Worm (Caenorhabditis elegans) whole organism, L2 larva: ENCODE data around the gene degt-1.

Experiments used
- C34F6.9 ChIP-seq: fragments of 150-350 bp; optimal IDR thresholded peaks from 2 replicates; lab custom pipeline; 2014; ENCODE audit warnings: missing biosample characterization, missing genetic modification characterization
- F13H6.1 ChIP-seq: sonication (generic microtip); optimal IDR thresholded peaks from 2 replicates; lab custom pipeline; 2016; ENCODE audit warnings: missing genetic modification characterization, missing compliant biosample characterization
- R02D3.7 ChIP-seq: fragments of 150-350 bp; optimal IDR thresholded peaks from 2 replicates; lab custom pipeline; 2014; ENCODE audit warnings: missing biosample characterization, missing genetic modification characterization
- ZK546.5 ChIP-seq: sonication (generic microtip); optimal IDR thresholded peaks from 2 replicates; lab custom pipeline; 2017; ENCODE audit warnings: missing biosample characterization, missing genetic modification characterization
- ama-1 ChIP-seq: fragments of 150-350 bp; optimal IDR thresholded peaks from 2 replicates; lab custom pipeline; 2018; ENCODE audit warnings: inconsistent platforms
- blmp-1 ChIP-seq: sonication (generic microtip); optimal IDR thresholded peaks from 2 replicates; lab custom pipeline; 2017; ENCODE audit warnings: missing genetic modification characterization, mild to moderate bottlenecking, missing compliant biosample characterization, antibody characterized with exemption, moderate library complexity; ENCODE audit not compliant: insufficient read depth
- ceh-16 ChIP-seq: fragments of 150-350 bp; optimal IDR thresholded peaks from 2 replicates; lab custom pipeline; 2014; ENCODE audit warnings: missing biosample characterization, missing genetic modification characterization
- ceh-82 ChIP-seq: fragments of 150-350 bp; optimal IDR thresholded peaks from 2 replicates; lab custom pipeline; 2014; ENCODE audit warnings: missing biosample characterization, missing genetic modification characterization
- crh-2 ChIP-seq: sonication (generic microtip); optimal IDR thresholded peaks from 2 replicates; lab custom pipeline; 2017; ENCODE audit warnings: missing biosample characterization, missing genetic modification characterization
- dmd-4 ChIP-seq: sonication (generic microtip); optimal IDR thresholded peaks from 2 replicates; lab custom pipeline; 2017; ENCODE audit warnings: missing biosample characterization, missing genetic modification characterization
- egl-27 ChIP-seq: sonication (generic microtip); optimal IDR thresholded peaks from 3 replicates; lab custom pipeline; 2017; ENCODE audit warnings: missing biosample characterization, missing genetic modification reagents, missing genetic modification characterization
- elt-1 ChIP-seq: fragments of 150-350 bp; optimal IDR thresholded peaks from 2 replicates; lab custom pipeline; 2014; ENCODE audit warnings: missing biosample characterization, missing genetic modification characterization
- elt-3 ChIP-seq: sonication (generic microtip); optimal IDR thresholded peaks from 2 replicates; lab custom pipeline; 2017; ENCODE audit warnings: missing biosample characterization, missing genetic modification characterization
- fos-1 ChIP-seq: fragments of 150-350 bp; optimal IDR thresholded peaks from 2 replicates; lab custom pipeline; 2014; ENCODE audit warnings: missing biosample characterization, missing genetic modification characterization
- gmeb-1 ChIP-seq: fragments of 150-350 bp; optimal IDR thresholded peaks from 2 replicates; lab custom pipeline; 2014; ENCODE audit warnings: missing biosample characterization, missing genetic modification characterization
- lin-11 ChIP-seq: fragments of 150-350 bp; sonication (generic microtip); optimal IDR thresholded peaks from 2 replicates; lab custom pipeline; 2014; ENCODE audit warnings: missing biosample characterization, missing genetic modification characterization, inconsistent platforms, mixed read lengths
- lin-13 ChIP-seq: fragments of 150-350 bp; optimal IDR thresholded peaks from 2 replicates; lab custom pipeline; 2014; ENCODE audit warnings: missing biosample characterization, missing genetic modification reagents, missing genetic modification characterization
- lin-39 ChIP-seq: fragments of 150-350 bp; optimal IDR thresholded peaks from 2 replicates; lab custom pipeline; 2014; ENCODE audit warnings: missing biosample characterization, missing genetic modification reagents, missing genetic modification characterization
- lsy-2 ChIP-seq, 2 experiments: fragments of 150-350 bp in 1 of 2; sonication (generic microtip) in 1 of 2; optimal IDR thresholded peaks; 2 replicates each; lab custom pipeline; 2014 to 2017; ENCODE audit warnings: missing biosample characterization in 2 of 2, missing genetic modification characterization in 2 of 2
- mbf-1 ChIP-seq: sonication (generic microtip); optimal IDR thresholded peaks from 2 replicates; lab custom pipeline; 2017; ENCODE audit warnings: missing biosample characterization, missing genetic modification characterization
- mdl-1 ChIP-seq, 2 experiments: fragments of 150-350 bp in 1 of 2; sonication (generic microtip) in 1 of 2; optimal IDR thresholded peaks; 2 replicates each; lab custom pipeline; 2017; ENCODE audit warnings: missing biosample characterization in 2 of 2, missing genetic modification characterization in 2 of 2
- nhr-10 ChIP-seq: sonication (generic microtip); optimal IDR thresholded peaks from 2 replicates; lab custom pipeline; 2017; ENCODE audit warnings: missing biosample characterization, missing genetic modification characterization
- nhr-11 ChIP-seq: fragments of 150-350 bp; optimal IDR thresholded peaks from 2 replicates; lab custom pipeline; 2014; ENCODE audit warnings: missing biosample characterization, missing genetic modification characterization
- nhr-12 ChIP-seq: fragments of 150-350 bp; optimal IDR thresholded peaks from 2 replicates; lab custom pipeline; 2014; ENCODE audit warnings: missing biosample characterization, missing genetic modification characterization
- nhr-129 ChIP-seq: fragments of 150-350 bp; optimal IDR thresholded peaks from 2 replicates; lab custom pipeline; 2014; ENCODE audit warnings: missing biosample characterization, missing genetic modification characterization
- nhr-237 ChIP-seq: fragments of 150-350 bp; optimal IDR thresholded peaks from 2 replicates; lab custom pipeline; 2014; ENCODE audit warnings: missing biosample characterization, missing genetic modification characterization
- nhr-25 ChIP-seq: fragments of 150-350 bp; sonication (generic microtip); optimal IDR thresholded peaks from 3 replicates; lab custom pipeline; 2014; ENCODE audit warnings: missing biosample characterization, missing genetic modification characterization
- nhr-6 ChIP-seq: fragments of 150-350 bp; optimal IDR thresholded peaks from 2 replicates; lab custom pipeline; 2014; ENCODE audit warnings: missing biosample characterization, missing genetic modification characterization
- nhr-77 ChIP-seq: fragments of 150-350 bp; optimal IDR thresholded peaks from 2 replicates; lab custom pipeline; 2014; ENCODE audit warnings: missing biosample characterization, missing genetic modification characterization
- peb-1 ChIP-seq: fragments of 150-350 bp; optimal IDR thresholded peaks from 2 replicates; lab custom pipeline; 2014; ENCODE audit warnings: missing biosample characterization, missing genetic modification characterization
- sem-4 ChIP-seq: fragments of 150-350 bp; optimal IDR thresholded peaks from 2 replicates; lab custom pipeline; 2014; ENCODE audit warnings: missing biosample characterization, missing genetic modification reagents, missing genetic modification characterization
- skn-1 ChIP-seq: sonication (generic microtip); optimal IDR thresholded peaks from 2 replicates; lab custom pipeline; 2017; ENCODE audit warnings: missing biosample characterization, missing genetic modification characterization
- sma-3 ChIP-seq: sonication (generic microtip); optimal IDR thresholded peaks from 2 replicates; lab custom pipeline; 2016; ENCODE audit warnings: missing genetic modification reagents, missing genetic modification characterization, missing compliant biosample characterization
- sma-9 ChIP-seq, 2 experiments: fragments of 150-350 bp in 1 of 2; sonication (generic microtip) in 1 of 2; optimal IDR thresholded peaks; 2 replicates each; lab custom pipeline; 2014 to 2016; ENCODE audit warnings: missing genetic modification characterization in 2 of 2, mild to moderate bottlenecking in 1 of 2, missing biosample characterization in 1 of 2, missing compliant biosample characterization in 1 of 2, missing genetic modification reagents in 1 of 2, moderate library complexity in 1 of 2
- snpc-4 ChIP-seq: fragments of 150-350 bp; optimal IDR thresholded peaks from 2 replicates; lab custom pipeline; 2014; ENCODE audit warnings: missing biosample characterization, missing genetic modification characterization
- unc-39 ChIP-seq: fragments of 150-350 bp; optimal IDR thresholded peaks from 2 replicates; lab custom pipeline; 2014; ENCODE audit warnings: missing biosample characterization, missing genetic modification characterization
- unc-55 ChIP-seq: fragments of 150-350 bp; sonication (generic microtip); optimal IDR thresholded peaks from 3 replicates; lab custom pipeline; 2014; ENCODE audit warnings: missing biosample characterization, missing genetic modification reagents, missing genetic modification characterization
- unc-62 ChIP-seq: fragments of 150-350 bp; optimal IDR thresholded peaks from 2 replicates; lab custom pipeline; 2014; ENCODE audit warnings: missing biosample characterization, missing genetic modification reagents, missing genetic modification characterization
- zag-1 ChIP-seq: fragments of 150-350 bp; optimal IDR thresholded peaks from 2 replicates; lab custom pipeline; 2014; ENCODE audit warnings: missing biosample characterization, missing genetic modification characterization
- ztf-1 ChIP-seq: fragments of 200-800 bp; sonication (Bioruptor generic); conservative IDR thresholded peaks from 2 replicates; pipeline ENCODE4 v1.3.6; 2022; ENCODE audit warnings: missing genetic modification characterization, missing compliant biosample characterization
- ztf-11 ChIP-seq: sonication (generic microtip); optimal IDR thresholded peaks from 2 replicates; lab custom pipeline; 2017; ENCODE audit warnings: missing biosample characterization, missing genetic modification characterization
- ztf-4 ChIP-seq: fragments of 150-350 bp; optimal IDR thresholded peaks from 2 replicates; lab custom pipeline; 2014; ENCODE audit warnings: missing biosample characterization, missing genetic modification characterization

Gene degt-1

DNA sequence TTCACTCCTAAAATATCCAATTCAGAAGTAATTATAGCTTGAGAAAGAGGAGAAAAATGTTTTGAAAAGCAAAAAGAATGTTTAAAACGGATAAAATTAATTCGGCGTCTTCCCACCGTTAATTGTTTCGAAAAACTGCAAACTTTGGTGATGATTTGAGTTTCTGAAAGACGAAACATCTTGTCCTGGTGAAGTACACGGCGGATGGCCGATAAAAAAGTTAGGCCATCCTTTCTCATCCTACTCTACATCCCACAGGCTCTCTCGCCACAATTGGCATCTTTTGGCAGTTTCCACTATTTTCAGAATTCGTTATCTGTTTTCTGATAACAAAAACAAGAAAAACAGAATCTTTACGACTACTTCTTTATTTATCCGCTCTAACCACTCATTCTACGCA, 14.2 kb upstream of the degt-1 start, which contains the start of the genes C35A5.8 and hda-11 (continued):
- no peak for TF ChIP-seq egl-27
- no peak for TF ChIP-seq lin-11 (tag; lab: Kevin White, UChicago)

DNA sequence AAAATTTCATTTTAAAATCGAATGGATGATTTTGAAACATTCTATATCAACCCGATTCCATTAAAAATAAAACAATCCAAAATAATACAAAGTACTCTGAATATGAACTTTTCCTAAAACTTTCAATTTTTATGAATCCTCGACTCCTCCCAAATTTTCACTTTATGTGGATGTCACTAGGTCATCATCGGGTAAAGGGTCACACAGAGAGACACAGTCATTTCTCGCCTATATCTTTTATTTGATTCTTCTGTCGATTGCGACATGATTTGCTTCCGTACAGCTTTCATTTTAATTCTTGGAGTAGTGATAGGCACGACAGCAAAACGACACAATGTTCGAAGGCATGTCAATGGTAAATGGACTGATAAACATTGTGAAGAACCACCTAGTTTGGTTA, 11.6 kb upstream of the degt-1 start, which contains the start of gene F25D1.3:
Gene F25D1.3 (plus strand): TSS at position 225 of the 400 bp plus-strand sequence.
- TF ChIP-seq unc-55 (GFP tag; lab: Kevin White, UChicago) (no peak), ceh-16 (tag; lab: Kevin White, UChicago) (no peak), blmp-1 (peak; percentile 30)

DNA sequence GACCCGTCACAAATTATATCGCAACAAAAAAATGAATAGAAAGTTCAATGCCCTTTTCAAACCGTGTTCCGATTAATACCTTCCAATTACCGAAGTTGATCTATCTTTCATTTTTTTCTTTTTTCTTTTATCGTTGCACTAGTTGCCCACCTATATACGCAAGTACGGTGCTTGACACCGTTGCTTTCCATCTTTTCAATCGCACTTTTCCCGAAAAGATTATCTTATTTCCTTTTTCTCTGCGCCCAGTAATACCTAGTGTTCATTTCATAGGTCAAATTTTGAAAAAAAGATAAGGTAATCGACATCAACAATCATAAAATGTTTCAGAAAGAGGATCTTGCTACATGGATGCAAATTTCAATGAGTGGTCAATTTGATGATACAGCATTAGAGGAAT, 10.5 kb upstream of the degt-1 start:
- TF ChIP-seq fos-1 (tag; lab: Kevin White, UChicago) (peak; percentile 22), snpc-4 (tag; lab: Kevin White, UChicago) (no peak), nhr-10 (tag; lab: Kevin White, UChicago) (no peak)

DNA sequence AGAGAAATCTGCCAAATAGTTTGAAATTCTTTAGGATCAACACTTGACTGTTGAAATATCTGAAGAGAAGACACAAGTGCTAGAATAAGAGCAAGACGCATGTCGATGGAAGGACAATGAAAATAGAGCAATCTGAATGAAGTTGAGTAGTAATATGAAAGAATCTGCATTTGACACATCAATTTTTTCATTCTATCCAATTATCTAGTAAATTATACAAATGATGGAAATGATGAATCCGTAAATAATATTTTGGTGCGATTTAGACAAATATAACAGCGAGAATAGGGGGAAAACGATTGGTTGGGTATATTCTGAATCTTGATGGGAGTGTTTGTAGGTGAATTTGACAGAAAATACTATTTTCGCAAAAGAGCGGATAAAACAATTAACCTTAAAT, 7.4 kb upstream of the degt-1 start, which contains the start of gene txt-10:
Gene txt-10 (minus strand): TSS at position 101 of the 400 bp plus-strand sequence.
- TF ChIP-seq unc-62 (no peak), ceh-82 (tag; lab: Kevin White, UChicago) (no peak), zag-1 (tag; lab: Kevin White, UChicago) (no peak), lin-11 (tag; lab: Kevin White, UChicago) (no peak), nhr-237 (tag; lab: Kevin White, UChicago) (no peak), nhr-77 (no peak), nhr-6 (no peak), C34F6.9 (tag; lab: Kevin White, UChicago) (no peak), peb-1 (tag; lab: Kevin White, UChicago) (no peak), nhr-12 (tag; lab: Kevin White, UChicago) (no peak), blmp-1 (no peak), R02D3.7 (tag; lab: Kevin White, UChicago) (no peak), ztf-11 (tag; lab: Kevin White, UChicago) (no peak)

DNA sequence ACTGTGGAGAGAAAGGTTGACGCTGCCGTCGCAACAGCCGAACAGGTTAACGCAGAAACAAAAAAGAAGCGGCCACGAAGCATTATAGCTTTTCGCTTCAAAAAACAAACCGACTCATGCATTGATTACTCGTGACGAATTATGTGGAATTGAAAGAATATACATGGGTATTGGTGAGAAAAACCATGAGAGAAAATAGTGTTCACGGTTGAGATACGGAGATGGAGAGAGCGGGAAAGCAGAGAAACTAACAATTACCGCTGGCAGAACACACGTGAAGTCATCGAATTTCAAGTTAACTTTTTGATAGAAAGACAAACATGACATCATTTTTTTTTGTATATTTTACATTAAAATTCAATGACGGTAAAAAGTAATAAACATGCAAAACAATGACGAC, 4.8 kb upstream of the degt-1 start:
- TF ChIP-seq ztf-4 (tag; lab: Kevin White, UChicago) (peak; percentile 30), nhr-25 (tag; lab: Kevin White, UChicago) (peak; percentile 6), ZK546.5 (tag; lab: Kevin White, UChicago) (no peak), unc-55 (GFP tag; lab: Kevin White, UChicago) (peak; percentile 6), crh-2 (tag; lab: Kevin White, UChicago) (peak; percentile 33), fos-1 (tag; lab: Kevin White, UChicago) (peak; percentile 53), C34F6.9 (tag; lab: Kevin White, UChicago) (peak; percentile 41), nhr-129 (tag; lab: Kevin White, UChicago) (peak; percentile 41), lin-13 (GFP tag; lab: Kevin White, UChicago) (peak; percentile 28), ztf-1 (GFP tag; lab: Robert Waterston, UW) (no peak), nhr-77 (no peak), F13H6.1 (peak; percentile 28), elt-3 (tag; lab: Kevin White, UChicago) (no peak), lin-39 (tag; lab: Kevin White, UChicago) (no peak), skn-1 (tag; lab: Kevin White, UChicago) (peak; percentile 27), nhr-237 (tag; lab: Kevin White, UChicago) (no peak), mdl-1 (tag; optimal IDR thresholded peaks at IDR 0.05; lab: Kevin White, UChicago) (peak in 1 of 2 experiments; percentile 12), ama-1 (lab: Kevin White, UChicago) (peak; percentile 62), blmp-1 (no peak), lsy-2 (tag; optimal IDR thresholded peaks at IDR 0.05; lab: Kevin White, UChicago) (peak in 1 of 2 experiments; percentile 10)

DNA sequence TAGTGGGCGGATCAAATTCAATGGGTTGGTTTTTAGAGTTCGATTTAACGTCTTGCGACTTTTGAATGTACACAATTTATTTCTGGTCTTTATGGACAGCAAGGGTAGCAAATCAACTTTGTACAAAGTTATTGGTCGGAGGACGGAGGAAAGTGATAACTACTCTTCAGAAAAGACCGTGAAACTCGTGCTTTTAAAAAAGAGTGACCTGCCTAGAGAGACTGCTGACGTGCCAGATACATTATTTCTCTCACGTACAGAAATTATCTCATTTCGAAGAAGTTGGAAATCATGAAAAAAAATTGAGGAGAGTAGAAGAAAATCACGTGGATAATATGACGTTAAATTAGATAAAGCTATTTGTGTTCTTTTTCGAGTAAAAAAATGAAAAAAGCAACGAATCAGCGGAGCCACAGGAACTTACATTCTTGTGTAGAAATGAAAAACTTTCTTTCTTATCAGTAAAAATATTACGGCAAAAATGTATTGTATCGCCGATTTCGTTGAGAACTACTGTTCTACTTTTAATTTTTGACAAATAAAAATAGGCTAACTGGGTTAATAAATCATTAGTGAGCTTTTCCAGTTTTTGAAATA, 3.9 kb upstream of the degt-1 start, which contains the start of gene ppm-1.A:
Gene ppm-1.A (minus strand): TSS at position 294 of the 597 bp plus-strand sequence.
- TF ChIP-seq peb-1 (tag; lab: Kevin White, UChicago) (no peak), sma-3 (GFP tag; lab: Kevin White, UChicago) (peak; percentile 1), sem-4 (tag; lab: Kevin White, UChicago) (no peak), ceh-82 (tag; lab: Kevin White, UChicago) (no peak), mbf-1 (tag; lab: Kevin White, UChicago) (no peak), lsy-2 (tag; optimal IDR thresholded peaks at IDR 0.05; lab: Kevin White, UChicago) (peak in 1 of 2 experiments; percentile 1), crh-2 (tag; lab: Kevin White, UChicago) (peak; percentile 42), nhr-25 (tag; lab: Kevin White, UChicago) (peak; percentile 39), gmeb-1 (peak; percentile 52), sma-9 (GFP tag; optimal IDR thresholded peaks at IDR 0.05; lab: Kevin White, UChicago) (peak; percentile 1), sma-9 (tag; optimal IDR thresholded peaks at IDR 0.05; lab: Kevin White, UChicago) (no peak), unc-39 (tag; lab: Kevin White, UChicago) (no peak), nhr-11 (tag; lab: Kevin White, UChicago) (no peak), blmp-1 (peak; percentile 33), ztf-4 (tag; lab: Kevin White, UChicago) (no peak), fos-1 (tag; lab: Kevin White, UChicago) (peak; percentile 0), nhr-129 (tag; lab: Kevin White, UChicago) (peak; percentile 46), C34F6.9 (tag; lab: Kevin White, UChicago) (no peak), dmd-4 (no peak), elt-1 (tag; lab: Kevin White, UChicago) (no peak)
